Fruit fly (Drosophila melanogaster) S2 (cell line): ENCODE measurements around the gene Tyler.

Experiments used
- CG8478 ChIP-seq: fragments of >200 bp; optimal IDR thresholded peaks from 2 replicates; lab custom pipeline; 2018
- CTCF ChIP-seq, 2 experiments: fragments of >200 bp; optimal IDR thresholded peaks; 2 replicates each; lab custom pipeline; 2018

Gene Tyler

dm6 chrX:19625405-19625804 is 14.1 kb downstream of the Tyler start, which contains the start of gene CG14212:
Gene CG14212, plus strand, starts transcription at chrX:19625705.
- TF ChIP-seq CG8478 (lab: Kevin White, UChicago) (no peak), CTCF (optimal IDR thresholded peaks at IDR 0.05; lab: Kevin White, UChicago) (no peak)

dm6 chrX:19631365-19631832 is 20.1 kb downstream of the Tyler start:
- TF ChIP-seq CG8478 (lab: Kevin White, UChicago) (no peak), CTCF (optimal IDR thresholded peaks at IDR 0.05; lab: Kevin White, UChicago) (no peak)

- TF ChIP-seq CG8478 (lab: Kevin White, UChicago), result no peak
Observed at dm6 chrX:19637002-19637420, 25.7 kb downstream of the Tyler start.

dm6 chrX:19637434-19638327 is 26.4 kb downstream of the Tyler start:
- TF ChIP-seq CTCF (optimal IDR thresholded peaks at IDR 0.05; lab: Kevin White, UChicago), result no peak
- peak; percentile 53 for TF ChIP-seq CG8478 (lab: Kevin White, UChicago)

- TF ChIP-seq CTCF (optimal IDR thresholded peaks at IDR 0.05; lab: Kevin White, UChicago) (peak; percentile 19 to 48), CG8478 (lab: Kevin White, UChicago) (no peak)
Observed at dm6 chrX:19638328-19638940, 27.1 kb downstream of the Tyler start, which contains the start of gene Rcd-1. Gene Rcd-1, plus strand, starts transcription at chrX:19638767.

- TF ChIP-seq CTCF (optimal IDR thresholded peaks at IDR 0.05; lab: Kevin White, UChicago) (no peak), CG8478 (lab: Kevin White, UChicago) (no peak)
Observed at dm6 chrX:19640707-19641248, 29.5 kb downstream of the Tyler start.

dm6 chrX:19642819-19643504 is 31.6 kb downstream of the Tyler start, which contains the start of the genes CG12237 and Sec61gamma:
Gene CG12237, minus strand, starts transcription at chrX:19642869.
Gene Sec61gamma, plus strand, starts transcription at chrX:19643327.
- TF ChIP-seq CTCF (optimal IDR thresholded peaks at IDR 0.05; lab: Kevin White, UChicago), result no peak
- no peak for TF ChIP-seq CG8478 (lab: Kevin White, UChicago)

- TF ChIP-seq CG8478 (lab: Kevin White, UChicago), result no peak
- TF ChIP-seq CTCF (optimal IDR thresholded peaks at IDR 0.05; lab: Kevin White, UChicago), result no peak
Observed at dm6 chrX:19645873-19646541, 34.7 kb downstream of the Tyler start, which contains the start of gene Arp10. Gene Arp10, minus strand, starts transcription at chrX:19646176.

- peak in 1 of 2 experiments; percentile 23 for TF ChIP-seq CTCF (optimal IDR thresholded peaks at IDR 0.05; lab: Kevin White, UChicago)
- TF ChIP-seq CG8478 (lab: Kevin White, UChicago), result no peak
Observed at dm6 chrX:19651757-19652419, 40.6 kb downstream of the Tyler start, which contains the start of the genes Ranbp21 and Elys. Gene Ranbp21, minus strand, starts transcription at chrX:19652269. Gene Elys, plus strand, starts transcription at chrX:19652305.

- TF ChIP-seq CG8478 (lab: Kevin White, UChicago) (no peak), CTCF (optimal IDR thresholded peaks at IDR 0.05; lab: Kevin White, UChicago) (no peak)
Observed at dm6 chrX:19662583-19663195, 51.4 kb downstream of the Tyler start.

- TF ChIP-seq CG8478 (lab: Kevin White, UChicago), result no peak
- TF ChIP-seq CTCF (optimal IDR thresholded peaks at IDR 0.05; lab: Kevin White, UChicago), result no peak
Observed at dm6 chrX:19663196-19663858, 52.0 kb downstream of the Tyler start.
